Worm (Caenorhabditis elegans) whole organism, young adult: ENCODE measurements around the gene rars-2.

ENCODE experiments used
- madf-10 ChIP-seq: sonication (generic microtip); optimal IDR thresholded peaks from 2 replicates; lab custom pipeline; 2016; ENCODE audit warnings: mild to moderate bottlenecking, missing genetic modification characterization, missing compliant biosample characterization
- ztf-6 ChIP-seq: fragments of 200-800 bp; sonication (Bioruptor generic); IDR thresholded peaks from 2 replicates; pipeline ENCODE4 v1.3.6; 2022; ENCODE audit warnings: missing genetic modification reagents, missing genetic modification characterization, missing compliant biosample characterization

ce11 chrII:6113842-6114441 is 11.4 kb upstream of the rars-2 start:
- TF ChIP-seq madf-10 (tag; lab: Kevin White, UChicago), result no peak
- no peak for TF ChIP-seq ztf-6 (GFP tag; lab: Robert Waterston, UW)
